Worm (Caenorhabditis elegans): ENCODE results near the gene pis-1.

pis-1 gene

DNA sequence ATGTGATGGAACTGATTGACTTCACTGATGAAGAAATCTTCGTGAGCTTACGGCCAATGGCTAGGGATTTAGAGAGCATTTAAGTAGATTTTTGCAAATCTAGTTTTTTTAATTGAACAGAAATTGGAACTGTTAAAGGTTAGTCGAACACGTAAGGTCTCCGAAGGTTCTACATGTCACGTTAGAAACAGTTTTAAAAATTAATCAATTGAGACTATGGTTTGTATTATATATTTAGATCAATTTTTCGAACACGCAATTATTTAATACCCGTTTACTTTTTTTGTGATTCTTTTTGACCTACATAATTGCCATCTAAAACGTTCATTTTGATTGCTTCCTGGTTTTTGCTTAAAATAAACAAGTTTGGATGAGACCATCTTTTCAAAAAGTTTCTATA lies 51.5 kb downstream of the pis-1 start, which contains the start of gene C28D4.4:
TSS of gene C28D4.4 (minus strand) at position 101 of the 400 bp plus-strand sequence.
- TF ChIP-seq med-1 (GFP tag; optimal IDR thresholded peaks at IDR 0.05; ENCODE audit: insufficient read depth): no peak
- TF ChIP-seq klf-2 (GFP tag; conservative IDR thresholded peaks at IDR 0.05): no peak
- TF ChIP-seq tab-1 (GFP tag; IDR thresholded peaks at IDR 0.05): no peak
- TF ChIP-seq T22C8.4 (GFP tag; IDR thresholded peaks at IDR 0.05): no peak
- no peak for TF ChIP-seq flt-1 (GFP tag; IDR thresholded peaks at IDR 0.05)
- TF ChIP-seq ztf-29 (GFP tag; IDR thresholded peaks at IDR 0.05): no peak
- no peak for TF ChIP-seq ref-1 (GFP tag; conservative IDR thresholded peaks at IDR 0.05)
- no peak for TF ChIP-seq ztf-23 (GFP tag; IDR thresholded peaks at IDR 0.05)
- TF ChIP-seq cog-1 (tag; optimal IDR thresholded peaks at IDR 0.05): no peak

DNA sequence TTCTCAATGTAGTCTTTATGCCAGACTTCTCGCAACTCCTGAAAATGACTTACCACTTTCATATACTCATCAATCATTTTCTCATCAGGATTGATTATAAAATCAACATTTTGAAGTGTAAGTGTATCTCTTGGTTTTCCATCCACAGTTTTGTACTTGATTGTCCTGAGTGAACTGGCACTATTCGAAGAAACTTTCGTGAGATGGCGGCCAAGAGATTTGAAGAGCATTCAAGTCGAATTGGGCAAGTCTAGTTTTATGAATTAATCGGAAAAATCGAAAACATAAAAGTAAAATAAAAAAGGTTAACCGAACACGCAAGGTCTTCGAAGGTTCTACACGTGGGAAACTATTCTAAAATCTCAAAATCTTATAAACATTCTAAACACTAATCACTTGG lies 53.5 kb downstream of the pis-1 start, which contains the start of gene C28D4.7:
TSS of gene C28D4.7 (minus strand) at position 265 of the 400 bp plus-strand sequence.
- TF ChIP-seq tab-1 (GFP tag; IDR thresholded peaks at IDR 0.05) (no peak), cog-1 (tag; optimal IDR thresholded peaks at IDR 0.05) (no peak), med-1 (GFP tag; optimal IDR thresholded peaks at IDR 0.05; ENCODE audit: insufficient read depth) (no peak), klf-2 (GFP tag; conservative IDR thresholded peaks at IDR 0.05) (no peak), ref-1 (GFP tag; conservative IDR thresholded peaks at IDR 0.05) (no peak), ztf-23 (GFP tag; IDR thresholded peaks at IDR 0.05) (no peak), T22C8.4 (GFP tag; IDR thresholded peaks at IDR 0.05) (no peak), ztf-29 (GFP tag; IDR thresholded peaks at IDR 0.05) (no peak), flt-1 (GFP tag; IDR thresholded peaks at IDR 0.05) (no peak)

All from whole organism, midembryonic.